Fruit fly (Drosophila melanogaster) whole organism, pupa: ENCODE results near the gene DIP1.
A peak's percentile ranks its signal among the peaks of the same experiment; 100 is the strongest.

Experiments used
- CG8159 ChIP-seq: fragments of 200-800 bp; sonication (Bioruptor generic); optimal IDR thresholded peaks from 3 replicates; lab custom pipeline; 2018; ENCODE audit warnings: missing biosample characterization, mild to moderate bottlenecking, missing genetic modification characterization, moderate library complexity
- D1 ChIP-seq: fragments of 200-800 bp; sonication (Bioruptor generic); optimal IDR thresholded peaks from 2 replicates; lab custom pipeline; 2018; ENCODE audit warnings: missing biosample characterization, mild to moderate bottlenecking, missing genetic modification characterization, moderate library complexity
- fd96Ca ChIP-seq: fragments of 200-800 bp; sonication (Bioruptor generic); IDR thresholded peaks from 3 replicates; pipeline ENCODE4 v1.3.6; 2022; ENCODE audit warnings: missing biosample characterization, missing genetic modification characterization

DNA sequence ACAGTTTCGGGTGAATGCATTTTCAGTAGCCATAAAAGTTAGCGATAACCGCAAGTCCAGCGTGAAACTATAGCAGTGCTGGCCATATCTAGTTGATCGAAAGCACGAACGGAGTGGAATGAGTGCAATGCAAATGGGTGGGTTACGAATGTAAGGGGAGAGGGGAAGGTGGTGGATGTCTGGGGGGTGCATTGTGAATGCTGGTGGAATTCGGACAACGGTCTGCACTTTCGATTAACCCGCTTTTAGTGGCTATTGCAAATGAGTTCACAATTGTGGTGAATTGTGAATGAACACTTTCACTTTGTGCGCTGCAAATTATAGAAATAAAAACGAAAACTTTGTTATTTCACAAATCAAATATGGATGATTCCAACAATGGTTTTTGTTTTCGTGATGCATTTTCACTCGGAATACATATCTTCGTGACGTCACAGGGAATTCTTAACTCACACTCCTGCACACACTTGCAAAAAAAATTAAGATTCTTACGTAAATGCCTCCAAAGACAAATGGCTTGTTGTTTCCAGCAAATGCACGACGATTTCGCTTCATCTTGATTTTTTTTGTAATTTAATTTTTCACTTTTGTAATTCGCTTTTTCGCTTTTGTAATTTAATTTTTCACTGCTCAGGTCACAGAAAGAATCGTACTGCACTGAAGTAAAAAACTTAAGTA is at the start of gene DIP1:
- TF ChIP-seq CG8159 (tag; lab: Kevin White, UChicago) (peak; percentile 44), D1 (tag; lab: Kevin White, UChicago) (peak; percentile 9), fd96Ca (GFP tag; lab: Robert Waterston, UW) (no peak; the same call in 2 of the 3 replicates)
